Fruit fly (Drosophila melanogaster) whole organism, adult: ENCODE measurements around the gene mRpL14.

ENCODE experiments used
- CG11617 ChIP-seq: fragments of 200-800 bp; sonication (Bioruptor generic); optimal IDR thresholded peaks from 2 replicates; lab custom pipeline; 2017; ENCODE audit warnings: mild to moderate bottlenecking, missing biosample characterization, missing genetic modification reagents, missing genetic modification characterization
- CG12768 ChIP-seq: fragments of 200-800 bp; sonication (Bioruptor generic); optimal IDR thresholded peaks from 2 replicates; lab custom pipeline; 2017; ENCODE audit warnings: missing biosample characterization, missing genetic modification characterization, mild to moderate bottlenecking, moderate library complexity, missing genetic modification reagents
- CG14711 ChIP-seq: fragments of 200-800 bp; sonication (Bioruptor generic); optimal IDR thresholded peaks from 2 replicates; lab custom pipeline; 2018; ENCODE audit warnings: missing biosample characterization, mild to moderate bottlenecking, missing genetic modification characterization, moderate library complexity
- CG1620 ChIP-seq: fragments of 200-800 bp; sonication (Bioruptor generic); optimal IDR thresholded peaks from 2 replicates; lab custom pipeline; 2016; ENCODE audit warnings: missing biosample characterization, missing genetic modification characterization
- CG33017 ChIP-seq: fragments of 200-800 bp; sonication (Bioruptor generic); optimal IDR thresholded peaks from 2 replicates; lab custom pipeline; 2018; ENCODE audit warnings: missing biosample characterization, mild to moderate bottlenecking, missing genetic modification characterization, moderate library complexity
- CG5204 ChIP-seq: fragments of 200-800 bp; sonication (Bioruptor generic); optimal IDR thresholded peaks from 2 replicates; lab custom pipeline; 2016; ENCODE audit warnings: missing biosample characterization, missing genetic modification characterization
- CG7045 ChIP-seq: fragments of 200-800 bp; sonication (Bioruptor generic); optimal IDR thresholded peaks from 2 replicates; lab custom pipeline; 2017; ENCODE audit warnings: missing biosample characterization, mild to moderate bottlenecking, missing genetic modification characterization
- CG7101 ChIP-seq: fragments of 200-800 bp; sonication (Bioruptor generic); optimal IDR thresholded peaks from 2 replicates; lab custom pipeline; 2018; ENCODE audit warnings: missing biosample characterization, mild to moderate bottlenecking, missing genetic modification characterization, moderate library complexity
- Clk ChIP-seq: fragments of 200-800 bp; sonication (Bioruptor generic); optimal IDR thresholded peaks from 2 replicates; lab custom pipeline; 2017; ENCODE audit warnings: missing biosample characterization, missing genetic modification characterization
- Crg-1 ChIP-seq: fragments of 200-800 bp; sonication (Bioruptor generic); optimal IDR thresholded peaks from 2 replicates; lab custom pipeline; 2016; ENCODE audit warnings: missing biosample characterization, missing genetic modification characterization
- Hr96 ChIP-seq: fragments of 200-800 bp; sonication (Bioruptor generic); optimal IDR thresholded peaks from 2 replicates; lab custom pipeline; 2016; ENCODE audit warnings: missing biosample characterization, missing genetic modification characterization
- Mnt ChIP-seq: fragments of 200-800 bp; sonication (Bioruptor generic); optimal IDR thresholded peaks from 2 replicates; lab custom pipeline; 2016; ENCODE audit warnings: missing biosample characterization, mild to moderate bottlenecking, missing genetic modification characterization
- bab1 ChIP-seq: fragments of 200-800 bp; sonication (Bioruptor generic); optimal IDR thresholded peaks from 3 replicates; lab custom pipeline; 2019; ENCODE audit warnings: missing biosample characterization, mild to moderate bottlenecking, missing genetic modification characterization, moderate library complexity
- cic ChIP-seq: fragments of 200-800 bp; sonication (Bioruptor generic); optimal IDR thresholded peaks from 2 replicates; lab custom pipeline; 2017; ENCODE audit warnings: missing biosample characterization, mild to moderate bottlenecking, missing genetic modification characterization, moderate library complexity
- cnc ChIP-seq, 2 experiments: fragments of >200 bp; optimal IDR thresholded peaks; 2 replicates each; lab custom pipeline; 2017
- kay ChIP-seq: fragments of 200-800 bp; sonication (Bioruptor generic); peaks from one replicate; lab custom pipeline; 2016; ENCODE audit warnings: missing biosample characterization, missing genetic modification characterization, borderline replicate concordance
- ovo ChIP-seq: fragments of 200-800 bp; sonication (Bioruptor generic); optimal IDR thresholded peaks from 2 replicates; lab custom pipeline; 2016; ENCODE audit warnings: missing biosample characterization, missing genetic modification characterization
- pad ChIP-seq: fragments of 200-800 bp; sonication (Bioruptor generic); optimal IDR thresholded peaks from 3 replicates; lab custom pipeline; 2017; ENCODE audit warnings: missing biosample characterization, missing genetic modification characterization, mild to moderate bottlenecking, moderate library complexity, missing genetic modification reagents
- tj ChIP-seq: fragments of 200-800 bp; sonication (Bioruptor generic); optimal IDR thresholded peaks from 3 replicates; lab custom pipeline; 2017; ENCODE audit warnings: missing biosample characterization, mild to moderate bottlenecking, missing genetic modification characterization, moderate library complexity
- toe ChIP-seq: fragments of 200-800 bp; sonication (Bioruptor generic); optimal IDR thresholded peaks from 2 replicates; lab custom pipeline; 2016; ENCODE audit warnings: missing biosample characterization, missing genetic modification characterization

mRpL14 gene

DNA sequence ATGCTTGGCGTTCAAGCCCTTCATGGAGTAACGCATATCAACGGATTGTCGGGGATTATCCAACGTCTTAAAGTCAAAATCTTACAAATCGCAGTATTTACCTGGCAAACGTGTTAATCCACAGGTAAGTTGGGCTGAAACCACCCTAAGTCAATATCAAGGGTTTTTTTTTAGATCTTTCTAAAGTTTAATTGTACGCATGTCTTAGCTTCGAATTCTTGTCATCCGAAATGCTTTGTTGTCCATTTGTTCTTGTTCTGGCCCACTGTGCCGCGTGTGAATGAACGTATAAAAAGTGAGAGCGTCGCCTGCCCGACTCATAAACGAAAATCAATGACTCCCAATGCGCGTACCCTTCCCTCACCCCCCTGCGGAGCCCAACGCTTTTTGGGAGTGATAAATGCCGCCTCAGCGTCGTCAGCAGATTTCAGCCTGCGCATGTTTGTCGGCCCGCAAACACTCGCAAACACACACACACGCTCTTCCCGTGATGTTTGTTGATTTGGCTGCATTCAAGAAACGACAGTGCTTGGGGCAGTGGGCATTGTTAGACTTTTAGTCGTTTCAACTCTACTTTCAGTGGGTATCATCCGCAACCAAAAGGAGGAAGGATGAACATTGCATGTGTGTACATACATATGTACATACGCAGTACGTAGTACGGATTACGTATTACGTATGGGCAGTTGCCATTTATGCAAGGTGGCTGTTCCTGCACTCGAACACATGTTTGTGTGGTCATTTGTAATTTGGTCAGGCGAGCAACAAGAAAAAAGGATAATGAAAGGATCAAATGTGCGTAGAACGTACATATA, 48.0 kb downstream of the mRpL14 start:
- TF ChIP-seq cic (peak; percentile 57), CG33017 (tag; lab: Kevin White, UChicago) (peak; percentile 69), CG11617 (GFP tag; lab: Kevin White, UChicago) (peak; percentile 94), Clk (GFP tag; lab: Kevin White, UChicago) (peak; percentile 67), kay (GFP tag; lab: Kevin White, UChicago) (no peak), bab1 (GFP tag; lab: Kevin White, UChicago) (peak; percentile 88), CG1620 (peak; percentile 83), Crg-1 (GFP tag; lab: Kevin White, UChicago) (peak; percentile 69), CG5204 (GFP tag; lab: Kevin White, UChicago) (peak; percentile 82), CG7101 (tag; lab: Kevin White, UChicago) (peak; percentile 86), Mnt (GFP tag; lab: Kevin White, UChicago) (peak; percentile 73), CG14711 (tag; lab: Kevin White, UChicago) (peak; percentile 76), tj (GFP tag; lab: Kevin White, UChicago) (peak; percentile 98), ovo (peak; percentile 58), toe (GFP tag; lab: Kevin White, UChicago) (peak; percentile 69), cnc (optimal IDR thresholded peaks at IDR 0.05; lab: Kevin White, UChicago) (no peak), CG12768 (GFP tag; lab: Kevin White, UChicago) (peak; percentile 83), CG7045 (GFP tag; lab: Kevin White, UChicago) (peak; percentile 71), pad (GFP tag; lab: Kevin White, UChicago) (peak; percentile 74), Hr96 (GFP tag; lab: Kevin White, UChicago) (peak; percentile 95)

DNA sequence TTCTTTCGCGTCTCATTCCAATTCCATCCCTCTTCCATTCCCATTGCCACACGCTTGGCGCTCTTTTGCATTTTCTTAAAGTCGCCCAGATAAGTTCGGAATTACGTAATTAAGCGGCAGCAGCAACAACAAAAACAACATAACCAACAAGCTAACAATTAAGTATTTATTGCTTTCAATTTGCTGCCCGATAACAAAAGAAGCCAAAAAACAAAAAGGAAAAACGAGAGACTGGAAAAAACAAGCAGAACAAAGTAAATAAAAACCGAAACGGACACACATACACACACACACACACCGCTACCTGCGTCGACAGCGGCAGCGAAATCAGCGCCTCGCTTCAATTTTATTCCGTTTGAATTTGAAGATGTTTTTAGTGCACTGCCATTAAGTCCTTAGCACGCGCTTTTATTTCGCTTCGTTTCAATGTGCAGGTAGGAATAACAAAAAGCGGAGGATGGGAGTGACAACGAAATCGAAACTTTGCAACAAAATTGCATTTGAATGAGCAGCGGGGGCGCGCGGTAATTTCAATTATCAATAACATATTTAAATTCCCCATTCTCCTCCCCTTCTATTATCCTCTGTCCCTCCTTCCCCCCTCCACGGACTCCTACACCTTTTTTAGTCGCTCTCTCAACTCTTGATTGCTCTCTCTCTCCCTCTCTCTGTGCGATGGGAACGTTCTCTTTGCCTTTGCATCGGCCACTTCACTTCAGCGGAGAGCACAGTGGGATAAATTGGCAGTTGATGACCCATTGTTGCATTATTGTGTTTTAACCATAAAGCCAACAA, 48.8 kb downstream of the mRpL14 start, which contains the start of gene Raf:
Gene Raf, plus strand, starts transcription at position 32 of the 795 bp plus-strand sequence.
- TF ChIP-seq tj (GFP tag; lab: Kevin White, UChicago) (no peak), Crg-1 (GFP tag; lab: Kevin White, UChicago) (peak; percentile 79), CG7101 (tag; lab: Kevin White, UChicago) (no peak), ovo (peak; percentile 72), pad (GFP tag; lab: Kevin White, UChicago) (peak; percentile 84), CG5204 (GFP tag; lab: Kevin White, UChicago) (no peak), Mnt (GFP tag; lab: Kevin White, UChicago) (no peak), cnc (optimal IDR thresholded peaks at IDR 0.05; lab: Kevin White, UChicago) (no peak)

DNA sequence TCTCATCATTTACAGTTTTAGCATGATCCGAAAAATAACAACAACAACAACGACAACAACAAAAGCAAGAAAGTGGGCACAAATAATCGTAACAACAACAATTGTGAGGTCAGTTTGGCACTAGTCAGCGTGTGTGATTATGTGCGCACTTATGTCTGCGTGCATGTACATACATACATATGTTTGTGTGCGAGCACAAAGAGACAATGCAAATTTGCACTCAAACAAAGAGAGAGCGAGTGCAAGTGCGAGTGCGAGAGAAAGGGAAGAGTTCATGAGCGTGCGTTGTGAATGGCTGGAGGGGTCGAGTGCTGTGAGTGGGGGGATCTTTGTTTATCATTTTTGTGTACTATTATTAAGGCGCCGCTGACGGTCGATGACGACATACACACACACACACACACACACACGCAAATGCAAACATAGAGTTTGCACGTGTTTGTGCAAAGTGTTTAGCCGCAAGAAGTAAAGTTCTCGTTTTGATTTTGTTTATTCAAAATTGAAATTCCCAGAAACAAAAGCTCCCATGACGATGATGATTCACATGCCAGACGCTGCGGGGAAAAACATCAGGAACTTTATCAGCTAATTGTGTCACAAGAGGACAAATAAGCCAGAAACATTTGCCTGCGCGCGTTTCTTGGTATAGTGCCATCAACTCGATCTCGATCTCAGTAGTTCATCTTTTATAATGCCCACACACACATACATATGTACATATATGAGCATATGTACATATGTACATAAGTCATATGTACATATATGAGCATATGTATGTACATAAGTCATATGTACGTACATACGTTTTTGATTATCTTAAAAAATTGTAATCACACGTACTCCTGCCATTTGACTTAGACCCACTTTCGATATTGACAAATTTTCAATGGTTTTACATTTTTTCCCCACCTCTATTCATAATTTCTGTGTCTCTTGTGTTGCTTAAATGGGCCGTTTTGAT, 49.7 kb downstream of the mRpL14 start:
- TF ChIP-seq CG14711 (tag; lab: Kevin White, UChicago), result peak; percentile 47
- TF ChIP-seq Hr96 (GFP tag; lab: Kevin White, UChicago), result no peak
- peak; percentile 39 for TF ChIP-seq Mnt (GFP tag; lab: Kevin White, UChicago)
- peak; percentile 61 for TF ChIP-seq pad (GFP tag; lab: Kevin White, UChicago)
- peak; percentile 42 for TF ChIP-seq CG7101 (tag; lab: Kevin White, UChicago)
- TF ChIP-seq bab1 (GFP tag; lab: Kevin White, UChicago), result peak; percentile 50
- peak; percentile 20 for TF ChIP-seq cic
- no peak for TF ChIP-seq ovo
- TF ChIP-seq tj (GFP tag; lab: Kevin White, UChicago), result peak; percentile 44
- TF ChIP-seq CG7045 (GFP tag; lab: Kevin White, UChicago), result no peak
- TF ChIP-seq CG5204 (GFP tag; lab: Kevin White, UChicago), result no peak
